Worm (Caenorhabditis elegans): ENCODE measurements around the gene C45E5.1.

DNA sequence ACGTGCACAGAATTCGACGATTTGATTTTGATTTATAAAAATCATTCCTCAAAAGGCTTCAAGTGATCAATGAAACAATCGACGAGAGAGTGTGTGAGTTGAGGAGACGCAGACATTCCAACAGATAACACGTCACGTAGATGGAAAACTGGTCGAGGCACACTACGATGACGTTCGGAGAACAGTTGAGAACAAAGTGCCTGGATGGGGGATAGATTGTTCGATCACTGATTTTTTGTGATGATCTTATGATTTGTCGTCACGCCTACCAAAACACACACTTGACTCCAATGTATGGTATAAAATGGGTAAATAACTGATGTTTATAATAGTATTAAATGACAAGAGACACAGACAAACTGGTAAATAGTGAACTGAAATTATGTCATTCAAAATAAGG is 34.1 kb downstream of the C45E5.1 start:
- TF ChIP-seq dao-5 (tag; optimal IDR thresholded peaks at IDR 0.05): no peak
- no peak for TF ChIP-seq him-1 (tag; optimal IDR thresholded peaks at IDR 0.05)

Measured in whole organism, L4/young adult.